Fruit fly (Drosophila melanogaster): Measurements from ENCODE around the gene CG7115.

Gene CG7115

DNA sequence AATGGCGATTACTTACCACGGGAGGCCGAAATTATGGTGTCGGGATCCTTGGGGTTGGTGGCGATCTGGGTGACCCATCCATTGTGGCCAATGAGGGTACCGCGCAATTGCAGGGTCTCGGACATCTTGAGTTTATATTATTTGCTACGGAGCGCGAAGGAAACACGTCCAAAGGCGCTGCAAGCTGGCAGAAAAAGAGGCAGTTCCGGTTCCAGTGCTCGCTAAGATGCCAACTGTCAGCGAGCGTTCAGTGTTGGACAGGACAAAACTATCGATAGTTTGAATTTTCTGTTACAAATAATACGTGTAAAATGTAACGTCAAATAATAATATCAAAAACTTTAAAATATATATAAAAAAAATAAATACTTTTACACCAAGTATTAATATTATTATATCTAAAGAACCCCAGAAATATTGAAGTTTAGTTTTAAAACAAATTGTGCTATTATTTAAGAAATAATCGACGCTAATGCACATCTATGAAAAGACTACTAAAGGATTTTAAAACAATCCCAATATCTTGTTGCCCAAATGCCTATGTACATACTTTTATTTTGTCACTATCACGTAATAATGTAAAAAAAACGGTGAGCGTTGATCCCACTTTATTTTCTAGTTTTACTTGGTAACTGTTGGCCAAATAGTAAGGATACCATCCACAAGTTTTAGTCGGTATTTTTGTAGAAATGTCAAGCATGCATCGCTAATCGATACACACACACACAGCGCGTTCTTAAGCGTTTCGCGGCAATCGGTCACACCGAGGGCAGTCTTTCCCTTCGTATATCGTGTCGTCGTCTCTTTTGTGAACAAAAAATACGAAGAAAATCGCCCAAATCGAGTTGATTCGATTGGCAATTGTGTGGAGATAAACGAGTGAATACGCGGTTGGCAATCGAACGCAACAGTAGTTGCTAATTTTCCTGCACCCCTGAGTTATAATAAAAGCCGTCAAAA is 6.4 kb downstream of the CG7115 start, which contains the start of the genes Rack1 and mts (continued):
- TF ChIP-seq psq (GFP tag; optimal IDR thresholded peaks at IDR 0.05) (peak; percentile 57), peb (GFP tag; IDR thresholded peaks at IDR 0.05) (peak; percentile 41; the same call in 1 of the 2 replicates), CG15514 (GFP tag; optimal IDR thresholded peaks at IDR 0.05) (peak; percentile 96), dpn (GFP tag; optimal IDR thresholded peaks at IDR 0.05) (peak; percentile 66 to 80), Hmx (GFP tag; optimal IDR thresholded peaks at IDR 0.05) (no peak), Nf-YA (GFP tag; IDR thresholded peaks at IDR 0.05) (peak; percentile 85), CG4854 (GFP tag; optimal IDR thresholded peaks at IDR 0.05) (peak; percentile 60), ind (GFP tag; optimal IDR thresholded peaks at IDR 0.05) (peak; percentile 66)

dm6 chr2L:7828231-7828630 is 7.3 kb downstream of the CG7115 start:
- TF ChIP-seq abd-A (tag; optimal IDR thresholded peaks at IDR 0.05) (peak; percentile 88), zen (tag; optimal IDR thresholded peaks at IDR 0.05) (peak; percentile 56), CG6813 (GFP tag; optimal IDR thresholded peaks at IDR 0.05) (peak; percentile 19), Abd-B (GFP tag; optimal IDR thresholded peaks at IDR 0.05) (peak; percentile 5), twi (tag; optimal IDR thresholded peaks at IDR 0.05) (peak; percentile 53), bcd (GFP tag; optimal IDR thresholded peaks at IDR 0.05) (peak; percentile 33), pros (GFP tag; optimal IDR thresholded peaks at IDR 0.05) (peak; percentile 9), lov (optimal IDR thresholded peaks at IDR 0.05) (no peak), lov (GFP tag; IDR thresholded peaks at IDR 0.05) (peak; percentile 67; the same call in 1 of the 3 replicates), CG6689 (GFP tag; IDR thresholded peaks at IDR 0.05) (peak; percentile 13; the same call in 1 of the 2 replicates), inv (GFP tag; IDR thresholded peaks at IDR 0.05; ENCODE audit: partially characterized antibody) (peak; percentile 38), CG32767 (GFP tag; IDR thresholded peaks at IDR 0.05) (peak; percentile 89), HLHmδ (GFP tag; optimal IDR thresholded peaks at IDR 0.05) (peak; percentile 52), CG10959 (GFP tag; IDR thresholded peaks at IDR 0.05) (no peak), CG13894 (tag; optimal IDR thresholded peaks at IDR 0.05) (peak; percentile 28), ab (GFP tag; optimal IDR thresholded peaks at IDR 0.05) (no peak), Camta (GFP tag; optimal IDR thresholded peaks at IDR 0.05) (peak; percentile 7), disco-r (GFP tag; optimal IDR thresholded peaks at IDR 0.05) (peak; percentile 26), exex (tag; optimal IDR thresholded peaks at IDR 0.05) (peak; percentile 26), Adf1 (GFP tag; IDR thresholded peaks at IDR 0.05) (peak; percentile 70), Pdp1 (GFP tag; optimal IDR thresholded peaks at IDR 0.05) (peak in 1 of 2 experiments; percentile 14), E2f1 (GFP tag; IDR thresholded peaks at IDR 0.05) (peak; percentile 24; the same call in 1 of the 2 replicates), kni (GFP tag; optimal IDR thresholded peaks at IDR 0.05) (peak; percentile 55), nmo (GFP tag; optimal IDR thresholded peaks at IDR 0.05) (peak; percentile 82), Stat92E (GFP tag; optimal IDR thresholded peaks at IDR 0.05) (no peak), CG13287 (GFP tag; IDR thresholded peaks at IDR 0.05; ENCODE audit: partially characterized antibody) (peak; percentile 16; the same call in 1 of the 2 replicates), sd (tag; optimal IDR thresholded peaks at IDR 0.05) (peak; percentile 100), CTCF (GFP tag; optimal IDR thresholded peaks at IDR 0.05) (no peak), CG31365 (tag; optimal IDR thresholded peaks at IDR 0.05) (peak; percentile 3), tna (GFP tag; IDR thresholded peaks at IDR 0.05; ENCODE audit: partially characterized antibody) (peak; percentile 55; the same call in 1 of the 2 replicates), Hr51 (GFP tag; optimal IDR thresholded peaks at IDR 0.05) (peak in 1 of 2 experiments; percentile 13), Xbp1 (GFP tag; optimal IDR thresholded peaks at IDR 0.05) (peak; percentile 13), Ets97D (GFP tag; optimal IDR thresholded peaks at IDR 0.05) (no peak), HmgZ (tag; optimal IDR thresholded peaks at IDR 0.05) (peak; percentile 79), sens (GFP tag) (peak; percentile 78), CHES-1-like (GFP tag; optimal IDR thresholded peaks at IDR 0.05) (no peak), CG7963 (GFP tag; IDR thresholded peaks at IDR 0.05; ENCODE audit: partially characterized antibody) (0 out of 3 replicates have a peak, but pooled peaks have one; percentile 31), dpn (GFP tag; optimal IDR thresholded peaks at IDR 0.05) (no peak), CG2678 (tag; optimal IDR thresholded peaks at IDR 0.05) (peak; percentile 14)
